Worm (Caenorhabditis elegans) whole organism, L4 larva: ENCODE results near the gene C37H5.13.
A peak's percentile ranks its signal among the peaks of the same experiment; 100 is the strongest.

Experiments
- R02D3.7 ChIP-seq: fragments of 150-350 bp; sonication (generic microtip); optimal IDR thresholded peaks from 3 replicates; lab custom pipeline; 2014; ENCODE audit warnings: missing biosample characterization, missing genetic modification characterization
- aly-2 ChIP-seq: sonication (generic microtip); optimal IDR thresholded peaks from 2 replicates; lab custom pipeline; 2018; ENCODE audit warnings: missing biosample characterization, missing genetic modification characterization
- ama-1 ChIP-seq: fragments of 150-350 bp; optimal IDR thresholded peaks from 2 replicates; lab custom pipeline; 2014; ENCODE audit warnings: inconsistent platforms, mixed read lengths
- attf-4 ChIP-seq: sonication (generic microtip); optimal IDR thresholded peaks from 3 replicates; lab custom pipeline; 2017; ENCODE audit warnings: missing biosample characterization, missing genetic modification characterization
- dmd-8 ChIP-seq: fragments of 200-800 bp; sonication (Bioruptor generic); IDR thresholded peaks from 2 replicates; pipeline ENCODE4 v1.3.6; 2022; ENCODE audit warnings: missing genetic modification characterization, missing compliant biosample characterization
- hlh-30 ChIP-seq: sonication (generic microtip); optimal IDR thresholded peaks from 2 replicates; lab custom pipeline; 2017; ENCODE audit warnings: antibody characterized with exemption, mild to moderate bottlenecking, missing genetic modification characterization, missing compliant biosample characterization; ENCODE audit not compliant: insufficient read depth
- nhr-11 ChIP-seq: fragments of 150-350 bp; optimal IDR thresholded peaks from 2 replicates; lab custom pipeline; 2014; ENCODE audit warnings: missing biosample characterization, missing genetic modification characterization
- nhr-25 ChIP-seq: sonication (generic microtip); optimal IDR thresholded peaks from 2 replicates; lab custom pipeline; 2017; ENCODE audit warnings: missing genetic modification characterization, mild to moderate bottlenecking, missing compliant biosample characterization, antibody characterized with exemption, moderate library complexity, borderline replicate concordance; ENCODE audit not compliant: insufficient read depth
- nhr-28 ChIP-seq: fragments of 150-350 bp; optimal IDR thresholded peaks from 2 replicates; lab custom pipeline; 2014; ENCODE audit warnings: missing biosample characterization, missing genetic modification characterization
- pqm-1 ChIP-seq: sonication (generic microtip); optimal IDR thresholded peaks from 2 replicates; lab custom pipeline; 2017; ENCODE audit warnings: missing biosample characterization, missing genetic modification characterization
- snpc-4 ChIP-seq: fragments of 150-350 bp; optimal IDR thresholded peaks from 2 replicates; lab custom pipeline; 2014; ENCODE audit warnings: missing biosample characterization, missing genetic modification characterization

DNA sequence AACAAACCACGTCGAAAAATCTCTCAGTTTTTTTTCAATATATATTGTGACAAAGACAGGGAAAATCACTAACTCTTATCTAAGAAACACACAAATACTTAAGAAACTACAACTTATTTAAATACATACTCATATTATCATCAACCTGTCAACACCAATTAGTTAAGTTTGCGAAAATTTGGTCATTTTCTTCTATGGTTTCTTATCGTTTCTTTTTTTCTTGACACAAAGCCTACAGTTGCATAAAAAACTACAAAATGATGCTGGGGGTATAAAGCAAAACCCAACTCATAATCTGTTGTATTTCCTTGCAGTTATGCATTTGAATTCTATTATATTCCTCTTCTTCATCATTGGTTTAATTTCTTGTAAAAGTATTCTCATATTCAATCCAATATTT is 38.3 kb upstream of the C37H5.13 start, which contains the start of gene ugt-67:
- TF ChIP-seq snpc-4 (tag; lab: Kevin White, UChicago) = no peak
- TF ChIP-seq attf-4 (tag; lab: Kevin White, UChicago) = no peak
- no peak for TF ChIP-seq nhr-11 (tag; lab: Kevin White, UChicago)
- no peak for TF ChIP-seq nhr-25 (tag; lab: Kevin White, UChicago)
- TF ChIP-seq R02D3.7 = no peak
- no peak for TF ChIP-seq pqm-1 (tag; lab: Kevin White, UChicago)
- TF ChIP-seq ama-1 (lab: Kevin White, UChicago) = no peak
- TF ChIP-seq nhr-28 (tag; lab: Kevin White, UChicago) = peak; percentile 7
- TF ChIP-seq hlh-30 (tag; lab: Kevin White, UChicago) = no peak
- TF ChIP-seq dmd-8 (GFP tag; lab: Robert Waterston, UW) = no peak
- no peak for TF ChIP-seq aly-2 (tag; lab: Kevin White, UChicago)
